Worm (Caenorhabditis elegans) whole organism, midembryonic: ENCODE results near the gene skp-1.

Source experiments
- T22C8.4 ChIP-seq: fragments of 200-800 bp; sonication (Bioruptor generic); IDR thresholded peaks from 2 replicates; pipeline ENCODE4 v1.3.6; 2022; ENCODE audit warnings: missing genetic modification characterization, missing compliant biosample characterization
- cog-1 ChIP-seq: sonication (generic microtip); optimal IDR thresholded peaks from 2 replicates; lab custom pipeline; 2016; ENCODE audit warnings: missing genetic modification characterization, missing compliant biosample characterization
- flt-1 ChIP-seq: fragments of 200-800 bp; sonication (Bioruptor generic); IDR thresholded peaks from 2 replicates; pipeline ENCODE4 v1.3.6; 2022; ENCODE audit warnings: missing genetic modification characterization, missing compliant biosample characterization
- klf-2 ChIP-seq: fragments of 200-800 bp; sonication (Bioruptor generic); conservative IDR thresholded peaks from 2 replicates; pipeline ENCODE4 v1.3.6; 2022; ENCODE audit warnings: missing genetic modification reagents, missing genetic modification characterization, missing compliant biosample characterization
- med-1 ChIP-seq: sonication (generic microtip); optimal IDR thresholded peaks from 2 replicates; lab custom pipeline; 2017; ENCODE audit warnings: missing genetic modification characterization, mild to moderate bottlenecking, missing compliant biosample characterization, antibody characterized with exemption, missing genetic modification reagents; ENCODE audit not compliant: insufficient read depth
- ref-1 ChIP-seq: fragments of 200-800 bp; sonication (Bioruptor generic); conservative IDR thresholded peaks from 2 replicates; pipeline ENCODE4 v1.3.6; 2022; ENCODE audit warnings: missing genetic modification reagents, missing genetic modification characterization, missing compliant biosample characterization
- tab-1 ChIP-seq: fragments of 200-800 bp; sonication (Bioruptor generic); IDR thresholded peaks from 2 replicates; pipeline ENCODE4 v1.3.6; 2022; ENCODE audit warnings: missing genetic modification characterization, missing compliant biosample characterization
- ztf-23 ChIP-seq: fragments of 200-800 bp; sonication (Bioruptor generic); IDR thresholded peaks from 2 replicates; pipeline ENCODE4 v1.3.6; 2022; ENCODE audit warnings: missing genetic modification reagents, missing genetic modification characterization, missing compliant biosample characterization
- ztf-29 ChIP-seq: fragments of 200-800 bp; sonication (Bioruptor generic); IDR thresholded peaks from 2 replicates; pipeline ENCODE4 v1.3.6; 2022; ENCODE audit warnings: missing genetic modification reagents, missing genetic modification characterization, missing compliant biosample characterization

The skp-1 gene

DNA sequence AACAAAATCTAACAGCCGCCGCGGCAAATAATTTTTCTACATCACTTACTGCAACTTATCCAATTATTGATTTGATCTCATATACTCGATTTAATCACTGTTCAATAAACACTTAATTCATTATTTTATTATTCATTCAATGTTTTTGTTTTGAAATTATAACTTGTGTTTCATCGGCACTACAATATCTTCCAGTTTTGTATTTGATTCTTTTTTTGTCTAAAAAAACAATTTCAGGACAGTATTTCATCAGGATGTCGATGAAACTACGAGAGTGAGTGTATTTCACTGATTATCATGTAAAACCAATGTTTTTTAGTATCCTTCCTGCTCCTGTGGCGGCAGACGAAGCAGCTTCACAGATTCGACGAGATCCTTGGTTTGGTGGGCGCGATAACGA lies at the start of gene skp-1:
TSS of gene skp-1 (plus strand) at position 238 of the 400 bp plus-strand sequence.
- TF ChIP-seq ztf-23 (GFP tag; lab: Robert Waterston, UW) (no peak), flt-1 (no peak), med-1 (no peak)

DNA sequence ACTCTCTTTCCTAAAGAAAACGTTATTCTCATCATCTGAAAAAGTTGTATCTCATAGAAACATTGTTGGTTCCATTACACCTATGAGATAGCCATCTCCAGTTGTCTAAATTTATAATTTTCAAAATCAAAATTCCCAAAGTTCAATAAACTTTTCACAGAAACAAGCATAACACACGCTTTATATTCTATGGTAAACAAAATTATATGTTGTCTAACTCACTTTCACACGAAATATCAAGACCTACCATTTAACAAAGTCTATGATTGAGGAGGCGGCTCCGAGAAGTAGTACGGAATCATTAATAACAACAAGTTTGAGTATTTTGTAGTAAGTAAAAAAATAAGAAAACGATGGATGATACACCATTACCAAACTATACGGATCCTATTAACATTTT lies 46.5 kb upstream of the skp-1 start, which contains the start of gene srx-84:
TSS of gene srx-84 (plus strand) at position 301 of the 400 bp plus-strand sequence.
- TF ChIP-seq tab-1 (no peak), klf-2 (GFP tag; lab: Robert Waterston, UW) (no peak)

DNA sequence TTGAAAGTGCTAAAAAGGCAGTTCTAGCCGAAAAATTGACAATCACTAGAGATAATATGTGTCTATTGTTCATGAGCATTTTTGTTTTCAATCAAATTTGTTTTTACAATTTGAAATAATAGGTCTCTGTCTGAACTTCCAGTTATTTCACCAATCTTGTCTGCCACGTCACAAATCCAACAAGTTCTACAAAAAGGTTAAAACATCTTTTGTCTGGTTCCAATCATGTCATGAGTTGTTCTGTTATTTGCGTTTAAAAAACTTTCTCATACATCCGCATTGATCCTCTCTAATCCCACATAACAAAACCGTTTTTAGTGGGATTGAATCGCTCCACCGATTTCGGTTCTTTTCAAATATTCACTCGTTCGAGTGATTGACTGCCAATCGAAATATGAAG lies 44.5 kb upstream of the skp-1 start, which contains the start of gene F35B12.9:
TSS of gene F35B12.9 (plus strand) at position 372 of the 400 bp plus-strand sequence.
- TF ChIP-seq cog-1 (tag; lab: Kevin White, UChicago), result no peak
- TF ChIP-seq flt-1, result no peak
- TF ChIP-seq klf-2 (GFP tag; lab: Robert Waterston, UW), result no peak
- no peak for TF ChIP-seq ztf-23 (GFP tag; lab: Robert Waterston, UW)
- no peak for TF ChIP-seq med-1
- no peak for TF ChIP-seq tab-1
- no peak for TF ChIP-seq ztf-29
- TF ChIP-seq ref-1 (GFP tag; lab: Robert Waterston, UW), result no peak
- TF ChIP-seq T22C8.4, result no peak

DNA sequence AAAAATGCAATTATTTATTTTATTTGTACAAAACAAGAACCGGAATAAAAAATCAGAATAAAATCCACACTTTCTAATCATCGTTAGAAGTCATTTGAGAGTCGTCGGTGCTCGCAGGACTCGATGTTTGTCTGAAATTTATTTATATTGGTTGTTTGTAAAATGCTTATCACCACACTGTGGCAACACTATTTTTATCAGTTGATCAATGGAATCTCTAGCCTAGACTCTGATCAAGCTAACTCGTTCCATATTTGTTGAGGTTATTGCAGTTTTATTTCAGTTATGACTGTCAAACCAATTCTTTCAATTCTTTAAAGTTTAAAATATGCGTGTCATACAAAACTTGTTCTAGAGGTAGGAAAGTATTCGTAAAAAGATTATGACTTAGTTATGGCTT lies 40.8 kb upstream of the skp-1 start, which contains the start of gene dhs-20:
TSS of gene dhs-20 (minus strand) at position 80 of the 400 bp plus-strand sequence.
- TF ChIP-seq ztf-29 (no peak), tab-1 (no peak), ztf-23 (GFP tag; lab: Robert Waterston, UW) (no peak), ref-1 (GFP tag; lab: Robert Waterston, UW) (no peak), T22C8.4 (no peak), flt-1 (no peak), med-1 (no peak), klf-2 (GFP tag; lab: Robert Waterston, UW) (no peak), cog-1 (tag; lab: Kevin White, UChicago) (no peak)

DNA sequence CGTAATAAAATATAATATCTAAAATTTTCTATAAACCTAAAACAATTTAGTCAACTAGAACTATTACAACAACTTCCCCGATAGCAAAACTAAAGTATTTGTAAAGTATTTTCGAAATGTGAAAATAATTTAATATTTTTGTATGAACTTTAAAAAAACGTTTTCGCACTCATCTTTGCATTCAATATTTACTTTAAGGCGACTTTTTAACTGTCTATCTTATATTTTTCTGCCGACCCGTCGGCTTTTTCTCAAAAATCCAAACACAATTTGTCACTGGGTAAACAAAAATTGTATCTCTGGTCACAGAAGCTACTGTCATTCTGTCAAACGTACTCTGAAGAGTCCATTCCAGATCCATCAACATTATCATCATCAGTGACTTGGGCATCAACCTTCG lies 40.1 kb upstream of the skp-1 start:
- TF ChIP-seq med-1 (no peak), tab-1 (no peak), ztf-23 (GFP tag; lab: Robert Waterston, UW) (no peak), ztf-29 (no peak), ref-1 (GFP tag; lab: Robert Waterston, UW) (no peak), flt-1 (no peak), T22C8.4 (no peak)

DNA sequence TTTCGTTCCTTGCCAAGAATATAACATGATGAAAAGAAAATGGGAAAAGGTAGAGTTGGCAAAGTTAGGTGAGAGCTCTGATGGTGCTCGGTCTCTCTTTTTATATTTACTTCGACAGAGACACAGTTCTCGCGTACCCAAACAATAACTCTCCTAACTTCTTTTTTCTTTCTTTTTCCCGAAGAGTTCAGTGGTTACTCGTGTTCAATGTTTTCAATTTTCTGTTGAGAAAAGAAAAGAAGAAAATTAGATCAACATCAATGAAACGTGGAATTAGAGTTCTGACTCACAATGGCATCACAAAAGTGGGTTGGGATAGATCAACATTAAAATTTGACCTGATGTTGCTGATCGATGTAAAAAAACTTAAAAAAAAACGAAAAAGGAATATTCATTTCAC lies 38.9 kb upstream of the skp-1 start, which contains the start of gene idpp-16:
TSS of gene idpp-16 (minus strand) at position 101 of the 400 bp plus-strand sequence.
- TF ChIP-seq tab-1, result no peak
- TF ChIP-seq ztf-23 (GFP tag; lab: Robert Waterston, UW), result no peak
- TF ChIP-seq ref-1 (GFP tag; lab: Robert Waterston, UW), result no peak
- TF ChIP-seq T22C8.4, result no peak
- TF ChIP-seq klf-2 (GFP tag; lab: Robert Waterston, UW), result no peak
- TF ChIP-seq ztf-29, result no peak
- TF ChIP-seq flt-1, result no peak
- no peak for TF ChIP-seq med-1
- no peak for TF ChIP-seq cog-1 (tag; lab: Kevin White, UChicago)

DNA sequence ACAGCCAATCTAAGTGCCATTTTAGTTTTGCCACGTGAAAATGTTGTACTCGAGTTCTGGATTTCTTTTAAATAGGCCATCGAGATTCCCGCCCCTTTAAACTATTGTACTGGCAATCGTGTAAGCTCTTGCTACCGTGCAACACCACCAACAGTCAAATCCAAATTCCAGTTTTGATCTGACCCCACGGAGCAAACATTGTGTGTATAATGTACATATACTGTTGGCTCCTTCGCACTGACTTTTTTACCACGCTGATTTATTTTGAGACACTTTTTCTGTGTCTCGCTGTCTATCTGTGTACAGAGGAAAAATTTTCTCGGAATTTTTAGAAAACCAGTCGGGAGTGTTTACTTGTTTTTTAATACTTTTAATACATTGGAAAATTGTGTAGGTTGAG lies 35.2 kb upstream of the skp-1 start, which contains the start of gene piit-1:
TSS of gene piit-1 (minus strand) at position 101 of the 400 bp plus-strand sequence.
- TF ChIP-seq ref-1 (GFP tag; lab: Robert Waterston, UW) (no peak), flt-1 (no peak), tab-1 (no peak), med-1 (no peak), ztf-29 (no peak), cog-1 (tag; lab: Kevin White, UChicago) (no peak), T22C8.4 (no peak), ztf-23 (GFP tag; lab: Robert Waterston, UW) (no peak), klf-2 (GFP tag; lab: Robert Waterston, UW) (no peak)

DNA sequence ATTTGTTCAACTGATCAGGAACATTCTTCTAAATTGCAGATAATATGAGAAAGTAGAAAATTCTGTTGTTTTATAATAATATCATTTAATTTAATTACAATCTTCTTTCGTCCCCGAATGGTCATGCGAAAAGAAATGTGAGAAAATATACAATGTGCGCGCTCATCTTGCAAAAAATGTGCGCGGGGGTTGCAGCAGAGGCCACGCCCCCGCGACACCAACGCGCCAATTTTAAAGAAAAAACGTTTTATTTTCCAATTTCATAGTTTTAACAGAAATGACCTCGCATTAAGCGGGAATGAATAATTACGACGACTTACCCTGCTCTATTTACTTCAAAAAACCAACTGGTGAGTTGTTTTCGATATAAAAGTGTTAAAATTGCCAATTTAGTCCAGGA lies 34.8 kb upstream of the skp-1 start, which contains the start of gene sas-5:
TSS of gene sas-5 (plus strand) at position 257 of the 400 bp plus-strand sequence.
- TF ChIP-seq ref-1 (GFP tag; lab: Robert Waterston, UW) (peak; percentile 53; the same call in 1 of the 2 replicates), cog-1 (tag; lab: Kevin White, UChicago) (peak; percentile 45), med-1 (peak; percentile 92), ztf-23 (GFP tag; lab: Robert Waterston, UW) (peak; percentile 91), klf-2 (GFP tag; lab: Robert Waterston, UW) (peak; percentile 85), T22C8.4 (peak; percentile 58; the same call in 1 of the 2 replicates), flt-1 (peak; percentile 92), ztf-29 (peak; percentile 60), tab-1 (peak; percentile 86)

DNA sequence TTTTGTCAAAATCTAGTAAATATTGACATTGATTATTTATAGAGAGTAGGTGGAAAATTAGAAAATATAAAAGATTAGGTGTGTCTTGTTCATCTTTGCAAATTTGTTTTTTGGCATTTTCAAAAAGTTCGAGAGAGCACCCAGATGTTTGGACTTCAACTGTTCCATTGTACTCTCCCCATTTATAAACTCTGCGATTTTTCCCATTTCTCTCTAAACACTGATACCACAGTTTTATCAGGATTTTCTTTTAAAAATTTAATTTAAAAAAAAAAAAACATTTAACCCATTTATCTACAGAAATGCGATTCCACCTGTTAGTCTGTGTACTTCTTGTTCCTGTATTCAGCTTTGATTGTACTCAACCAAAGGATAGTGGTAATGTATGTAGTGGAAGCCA lies 32.3 kb upstream of the skp-1 start, which contains the start of gene tag-290:
TSS of gene tag-290 (plus strand) at position 301 of the 400 bp plus-strand sequence.
- TF ChIP-seq klf-2 (GFP tag; lab: Robert Waterston, UW), result no peak
- TF ChIP-seq cog-1 (tag; lab: Kevin White, UChicago), result no peak
- no peak for TF ChIP-seq ztf-23 (GFP tag; lab: Robert Waterston, UW)
- no peak for TF ChIP-seq ref-1 (GFP tag; lab: Robert Waterston, UW)
- no peak for TF ChIP-seq tab-1
- no peak for TF ChIP-seq T22C8.4
- TF ChIP-seq ztf-29, result no peak
- TF ChIP-seq med-1, result no peak
- no peak for TF ChIP-seq flt-1

DNA sequence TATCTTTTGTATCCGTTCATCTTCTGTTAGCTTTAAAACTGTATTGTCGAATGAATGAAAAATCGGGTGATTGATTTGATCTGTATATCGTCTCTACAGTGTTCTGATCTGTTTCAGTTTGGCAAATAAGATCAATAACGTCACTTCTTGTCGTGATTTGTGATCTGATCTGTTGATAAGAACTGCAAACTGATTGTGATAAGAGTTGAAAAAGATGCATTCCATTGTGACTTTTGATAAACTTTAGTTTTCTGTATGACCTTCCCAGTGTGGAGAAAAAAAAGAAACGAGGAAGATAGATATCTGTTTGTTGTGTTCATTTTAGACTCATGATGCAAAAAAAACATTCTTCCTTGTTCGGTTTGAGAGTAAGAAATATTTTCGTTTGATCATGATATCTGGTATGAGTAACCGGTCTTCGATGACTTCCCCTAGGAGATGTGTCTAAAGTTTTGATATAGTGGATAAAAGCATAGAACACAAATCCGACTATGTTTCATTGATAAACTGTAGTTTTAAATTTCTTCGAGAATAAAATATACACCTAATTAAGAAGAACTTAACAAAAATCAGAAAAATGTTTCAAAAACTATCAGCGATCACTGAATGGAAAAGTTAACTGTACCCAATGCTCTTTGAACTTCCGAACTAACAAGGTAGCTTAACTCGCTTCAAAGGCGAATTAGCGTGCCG lies 30.3 kb upstream of the skp-1 start:
- TF ChIP-seq tab-1 (no peak), klf-2 (GFP tag; lab: Robert Waterston, UW) (no peak), T22C8.4 (no peak), cog-1 (tag; lab: Kevin White, UChicago) (no peak), ztf-23 (GFP tag; lab: Robert Waterston, UW) (no peak), ref-1 (GFP tag; lab: Robert Waterston, UW) (no peak), ztf-29 (no peak), med-1 (no peak), flt-1 (no peak)
